Worm (Caenorhabditis elegans) whole organism, late embryonic: Measurements from ENCODE around the gene R05D8.7.

Experiments used
- F13H6.1 ChIP-seq: sonication (generic microtip); optimal IDR thresholded peaks from 2 replicates; lab custom pipeline; 2016; ENCODE audit warnings: missing genetic modification characterization, missing compliant biosample characterization
- K02D7.2 ChIP-seq: sonication (generic microtip); optimal IDR thresholded peaks from 2 replicates; lab custom pipeline; 2017; ENCODE audit warnings: mild to moderate bottlenecking, missing genetic modification characterization, missing compliant biosample characterization
- K09A11.1 ChIP-seq: sonication (generic microtip); optimal IDR thresholded peaks from 2 replicates; lab custom pipeline; 2017; ENCODE audit warnings: antibody characterized with exemption, mild to moderate bottlenecking, missing genetic modification characterization, missing compliant biosample characterization; ENCODE audit not compliant: insufficient read depth
- ahr-1 ChIP-seq: sonication (generic microtip); optimal IDR thresholded peaks from 2 replicates; lab custom pipeline; 2016; ENCODE audit warnings: missing genetic modification characterization, missing compliant biosample characterization
- ceh-18 ChIP-seq: sonication (generic microtip); optimal IDR thresholded peaks from 2 replicates; lab custom pipeline; 2016; ENCODE audit warnings: missing genetic modification characterization, missing compliant biosample characterization
- ceh-19 ChIP-seq: fragments of 200-800 bp; sonication (Bioruptor generic); optimal IDR thresholded peaks from 2 replicates; lab custom pipeline; 2018; ENCODE audit warnings: mild to moderate bottlenecking, missing genetic modification characterization, missing compliant biosample characterization
- ceh-2 ChIP-seq: sonication (generic microtip); optimal IDR thresholded peaks from 2 replicates; lab custom pipeline; 2016; ENCODE audit warnings: missing genotype, missing genetic modification characterization, missing compliant biosample characterization
- ceh-22 ChIP-seq: sonication (generic microtip); optimal IDR thresholded peaks from 2 replicates; lab custom pipeline; 2017; ENCODE audit warnings: missing biosample characterization, missing genetic modification characterization
- ceh-30 ChIP-seq: fragments of 150-350 bp; optimal IDR thresholded peaks from 2 replicates; lab custom pipeline; 2014; ENCODE audit warnings: missing biosample characterization, missing genetic modification characterization
- ceh-31 ChIP-seq: sonication (generic microtip); optimal IDR thresholded peaks from 2 replicates; lab custom pipeline; 2016; ENCODE audit warnings: missing genetic modification characterization, missing compliant biosample characterization
- ceh-45 ChIP-seq: fragments of 200-800 bp; sonication (Bioruptor generic); IDR thresholded peaks from 2 replicates; pipeline ENCODE4 v1.3.6; 2022; ENCODE audit warnings: missing genetic modification reagents, missing genetic modification characterization, missing compliant biosample characterization
- ceh-48 ChIP-seq: sonication (generic microtip); optimal IDR thresholded peaks from 2 replicates; lab custom pipeline; 2016; ENCODE audit warnings: missing genetic modification characterization, inconsistent platforms, missing compliant biosample characterization
- ceh-6 ChIP-seq: fragments of 200-800 bp; sonication (Bioruptor generic); optimal IDR thresholded peaks from 2 replicates; lab custom pipeline; 2018; ENCODE audit warnings: mild to moderate bottlenecking, missing genetic modification characterization, missing compliant biosample characterization
- ceh-9 ChIP-seq: sonication (generic microtip); optimal IDR thresholded peaks from 2 replicates; lab custom pipeline; 2016; ENCODE audit warnings: mild to moderate bottlenecking, missing genetic modification characterization, inconsistent platforms, missing compliant biosample characterization
- che-1 ChIP-seq: sonication (generic microtip); optimal IDR thresholded peaks from 2 replicates; lab custom pipeline; 2016; ENCODE audit warnings: mild to moderate bottlenecking, missing genetic modification characterization, missing compliant biosample characterization
- dve-1 ChIP-seq: sonication (generic microtip); optimal IDR thresholded peaks from 2 replicates; lab custom pipeline; 2017; ENCODE audit warnings: antibody characterized with exemption, mild to moderate bottlenecking, missing genetic modification characterization, missing compliant biosample characterization
- elt-2 ChIP-seq: sonication (generic microtip); optimal IDR thresholded peaks from 2 replicates; lab custom pipeline; 2016; ENCODE audit warnings: missing genetic modification reagents, missing genetic modification characterization, missing compliant biosample characterization
- elt-4 ChIP-seq: sonication (generic microtip); optimal IDR thresholded peaks from 2 replicates; lab custom pipeline; 2016; ENCODE audit warnings: missing genetic modification characterization, missing compliant biosample characterization
- fkh-10 ChIP-seq: fragments of 150-350 bp; optimal IDR thresholded peaks from 2 replicates; lab custom pipeline; 2014; ENCODE audit warnings: missing biosample characterization, missing genetic modification reagents, missing genetic modification characterization
- fkh-6 ChIP-seq: sonication (generic microtip); optimal IDR thresholded peaks from 2 replicates; lab custom pipeline; 2016; ENCODE audit warnings: missing genetic modification characterization, missing compliant biosample characterization
- gmeb-2 ChIP-seq: sonication (generic microtip); optimal IDR thresholded peaks from 2 replicates; lab custom pipeline; 2016; ENCODE audit warnings: missing genetic modification characterization, inconsistent platforms, missing compliant biosample characterization
- hlh-13 ChIP-seq: fragments of 200-800 bp; sonication (Bioruptor generic); optimal IDR thresholded peaks from 2 replicates; lab custom pipeline; 2018; ENCODE audit warnings: mild to moderate bottlenecking, missing genetic modification characterization, missing compliant biosample characterization
- hlh-30 ChIP-seq: sonication (generic microtip); optimal IDR thresholded peaks from 2 replicates; lab custom pipeline; 2017; ENCODE audit warnings: antibody characterized with exemption, missing genetic modification characterization, missing compliant biosample characterization; ENCODE audit not compliant: insufficient read depth
- lin-11 ChIP-seq: fragments of 200-800 bp; sonication (Bioruptor generic); optimal IDR thresholded peaks from 2 replicates; lab custom pipeline; 2018; ENCODE audit warnings: mild to moderate bottlenecking, missing genetic modification characterization, missing compliant biosample characterization
- madf-2 ChIP-seq: sonication (generic microtip); optimal IDR thresholded peaks from 2 replicates; lab custom pipeline; 2017; ENCODE audit warnings: missing genetic modification characterization, missing compliant biosample characterization
- mec-3 ChIP-seq: sonication (generic microtip); optimal IDR thresholded peaks from 2 replicates; lab custom pipeline; 2016; ENCODE audit warnings: borderline replicate concordance, missing genetic modification characterization, missing compliant biosample characterization
- nfya-1 ChIP-seq: sonication (generic microtip); optimal IDR thresholded peaks from 2 replicates; lab custom pipeline; 2017; ENCODE audit warnings: missing genetic modification characterization, mild to moderate bottlenecking, missing compliant biosample characterization, antibody characterized with exemption, moderate library complexity
- nhr-232 ChIP-seq: sonication (generic microtip); optimal IDR thresholded peaks from 2 replicates; lab custom pipeline; 2016; ENCODE audit warnings: missing genetic modification characterization, missing compliant biosample characterization
- npax-4 ChIP-seq: sonication (generic microtip); optimal IDR thresholded peaks from 2 replicates; lab custom pipeline; 2016; ENCODE audit warnings: missing genetic modification characterization, missing compliant biosample characterization
- pax-1 ChIP-seq: fragments of 150-350 bp; optimal IDR thresholded peaks from 2 replicates; lab custom pipeline; 2014; ENCODE audit warnings: missing biosample characterization, missing genetic modification characterization
- pha-2 ChIP-seq: sonication (generic microtip); optimal IDR thresholded peaks from 2 replicates; lab custom pipeline; 2017; ENCODE audit warnings: mild to moderate bottlenecking, missing genetic modification characterization, missing compliant biosample characterization
- pha-4 ChIP-seq: fragments of 150-350 bp; optimal IDR thresholded peaks from 2 replicates; lab custom pipeline; 2018; ENCODE audit warnings: missing biosample characterization, missing genetic modification reagents, missing genetic modification characterization
- pqm-1 ChIP-seq: sonication (generic microtip); optimal IDR thresholded peaks from 2 replicates; lab custom pipeline; 2016; ENCODE audit warnings: missing genetic modification characterization, missing compliant biosample characterization
- pros-1 ChIP-seq: fragments of 150-350 bp; optimal IDR thresholded peaks from 2 replicates; lab custom pipeline; 2014; ENCODE audit warnings: missing biosample characterization, missing genetic modification reagents, missing genetic modification characterization
- ref-2 ChIP-seq: sonication (generic microtip); optimal IDR thresholded peaks from 2 replicates; lab custom pipeline; 2016; ENCODE audit warnings: missing genetic modification characterization, missing compliant biosample characterization
- tbx-7 ChIP-seq: sonication (generic microtip); optimal IDR thresholded peaks from 2 replicates; lab custom pipeline; 2016; ENCODE audit warnings: missing genotype, missing genetic modification characterization, missing compliant biosample characterization
- ttx-3 ChIP-seq: sonication (generic microtip); optimal IDR thresholded peaks from 2 replicates; lab custom pipeline; 2016; ENCODE audit warnings: missing genetic modification reagents, missing genetic modification characterization, missing compliant biosample characterization
- unc-42 ChIP-seq: sonication (generic microtip); optimal IDR thresholded peaks from 2 replicates; lab custom pipeline; 2016; ENCODE audit warnings: missing genotype, missing genetic modification characterization, missing compliant biosample characterization
- unc-55 ChIP-seq: sonication (generic microtip); optimal IDR thresholded peaks from 2 replicates; lab custom pipeline; 2017; ENCODE audit warnings: missing biosample characterization, missing genetic modification reagents, missing genetic modification characterization

The R05D8.7 gene

ce11 chrV:2734360-2734759, 28.6 kb downstream of the R05D8.7 start, which contains the start of gene srg-57:
Gene srg-57 (minus strand): TSS chrV:2734460.
- TF ChIP-seq dve-1 (tag; lab: Kevin White, UChicago) (no peak), lin-11 (tag; lab: Kevin White, UChicago) (no peak), fkh-6 (tag; lab: Kevin White, UChicago) (no peak), ref-2 (tag; lab: Kevin White, UChicago) (no peak), elt-4 (no peak), K02D7.2 (tag; lab: Kevin White, UChicago) (no peak), ceh-2 (no peak), unc-42 (tag; lab: Kevin White, UChicago) (no peak), ceh-9 (tag; lab: Kevin White, UChicago) (no peak), K09A11.1 (tag; lab: Kevin White, UChicago) (no peak), ceh-30 (tag; lab: Kevin White, UChicago) (no peak), ceh-48 (tag; lab: Kevin White, UChicago) (no peak)

ce11 chrV:2730784-2731480, 32.1 kb downstream of the R05D8.7 start, which contains the start of gene dod-3:
Gene dod-3 (minus strand): TSS chrV:2731098.
- TF ChIP-seq gmeb-2 (tag; lab: Kevin White, UChicago): no peak
- TF ChIP-seq elt-2: peak; percentile 78
- no peak for TF ChIP-seq madf-2 (tag; lab: Kevin White, UChicago)

- TF ChIP-seq hlh-13 (GFP tag; lab: Kevin White, UChicago) (no peak), ttx-3 (tag; lab: Kevin White, UChicago) (no peak), nhr-232 (tag; lab: Kevin White, UChicago) (no peak), hlh-30 (no peak), ceh-18 (tag; lab: Kevin White, UChicago) (no peak), ceh-48 (tag; lab: Kevin White, UChicago) (no peak), ceh-45 (GFP tag; lab: Robert Waterston, UW) (no peak), npax-4 (tag; lab: Kevin White, UChicago) (no peak), unc-55 (GFP tag; lab: Kevin White, UChicago) (no peak), pax-1 (tag; lab: Kevin White, UChicago) (no peak), pros-1 (tag; lab: Kevin White, UChicago) (no peak), pqm-1 (tag; lab: Kevin White, UChicago) (no peak), ceh-9 (tag; lab: Kevin White, UChicago) (no peak), ceh-6 (no peak), ceh-22 (tag; lab: Kevin White, UChicago) (no peak), tbx-7 (no peak)
These were observed 34.8 kb downstream of the R05D8.7 start, which contains the start of gene str-33 for ce11 chrV:2728236-2728635. Gene str-33 (plus strand): TSS chrV:2728536.

- TF ChIP-seq ahr-1: no peak
- TF ChIP-seq pqm-1 (tag; lab: Kevin White, UChicago): no peak
- no peak for TF ChIP-seq ceh-2
- TF ChIP-seq ref-2 (tag; lab: Kevin White, UChicago): no peak
- no peak for TF ChIP-seq ceh-19 (GFP tag; lab: Kevin White, UChicago)
- TF ChIP-seq fkh-10: no peak
- no peak for TF ChIP-seq mec-3 (tag; lab: Kevin White, UChicago)
- no peak for TF ChIP-seq pha-2 (tag; lab: Kevin White, UChicago)
- TF ChIP-seq npax-4 (tag; lab: Kevin White, UChicago): no peak
- TF ChIP-seq lin-11 (tag; lab: Kevin White, UChicago): no peak
- no peak for TF ChIP-seq ceh-45 (GFP tag; lab: Robert Waterston, UW)
- no peak for TF ChIP-seq K09A11.1 (tag; lab: Kevin White, UChicago)
- no peak for TF ChIP-seq ceh-31
- no peak for TF ChIP-seq che-1 (tag; lab: Kevin White, UChicago)
- no peak for TF ChIP-seq pha-4 (tag; lab: Kevin White, UChicago)
- TF ChIP-seq nfya-1: no peak
- TF ChIP-seq F13H6.1 (tag; lab: Kevin White, UChicago): no peak
These were observed 35.9 kb downstream of the R05D8.7 start, which contains the start of gene str-13 for ce11 chrV:2727101-2727500. Gene str-13 (minus strand): TSS chrV:2727201.
